Worm (Caenorhabditis elegans) whole organism, L1 larva: ENCODE data around the gene Y50D7A.1.

Experiments used
- C04F5.9 ChIP-seq: sonication (generic microtip); optimal IDR thresholded peaks from 2 replicates; lab custom pipeline; 2016; ENCODE audit warnings: missing genetic modification characterization, missing compliant biosample characterization
- C16A3.4 ChIP-seq: fragments of 150-350 bp; optimal IDR thresholded peaks from 2 replicates; lab custom pipeline; 2014; ENCODE audit warnings: missing biosample characterization, missing genetic modification characterization
- C34B4.2 ChIP-seq: sonication (generic microtip); optimal IDR thresholded peaks from 2 replicates; lab custom pipeline; 2017; ENCODE audit warnings: mild to moderate bottlenecking, missing genetic modification characterization, missing compliant biosample characterization
- F16B12.6 ChIP-seq: fragments of 150-350 bp; optimal IDR thresholded peaks from 2 replicates; lab custom pipeline; 2014; ENCODE audit warnings: missing biosample characterization, missing genetic modification characterization
- alr-1 ChIP-seq: fragments of 200-800 bp; sonication (Bioruptor generic); optimal IDR thresholded peaks from 2 replicates; lab custom pipeline; 2018; ENCODE audit warnings: borderline replicate concordance, mild to moderate bottlenecking, missing genetic modification characterization, missing compliant biosample characterization
- aly-2 ChIP-seq: fragments of 150-350 bp; optimal IDR thresholded peaks from 2 replicates; lab custom pipeline; 2014; ENCODE audit warnings: missing biosample characterization, missing genetic modification characterization
- ceh-8 ChIP-seq: fragments of 200-800 bp; sonication (Bioruptor generic); optimal IDR thresholded peaks from 2 replicates; lab custom pipeline; 2018; ENCODE audit warnings: mild to moderate bottlenecking, missing genetic modification characterization, moderate library complexity, missing compliant biosample characterization
- ceh-82 ChIP-seq, 3 experiments: fragments of 150-350 bp in 1 of 3; sonication (generic microtip) in 2 of 3; optimal IDR thresholded peaks; 2 replicates each; lab custom pipeline; 2014 to 2017; ENCODE audit warnings: missing biosample characterization in 3 of 3, missing genetic modification characterization in 3 of 3
- dsc-1 ChIP-seq: sonication (generic microtip); optimal IDR thresholded peaks from 2 replicates; lab custom pipeline; 2016; ENCODE audit warnings: mild to moderate bottlenecking, missing genetic modification characterization, missing compliant biosample characterization
- efl-3 ChIP-seq: fragments of 200-800 bp; sonication (Bioruptor generic); optimal IDR thresholded peaks from 2 replicates; lab custom pipeline; 2018; ENCODE audit warnings: mild to moderate bottlenecking, missing genetic modification characterization, missing compliant biosample characterization
- egl-27 ChIP-seq, 2 experiments: fragments of 150-350 bp in 1 of 2; sonication (generic microtip); optimal IDR thresholded peaks; 3 replicates each; lab custom pipeline; 2017 to 2018; ENCODE audit warnings: missing biosample characterization in 2 of 2, missing genetic modification characterization in 2 of 2, missing genetic modification reagents in 2 of 2
- ets-5 ChIP-seq: fragments of 200-800 bp; sonication (Bioruptor generic); IDR thresholded peaks from 2 replicates; pipeline ENCODE4 v1.3.6; 2022; ENCODE audit warnings: missing genetic modification characterization, missing compliant biosample characterization
- fkh-10 ChIP-seq: sonication (generic microtip); optimal IDR thresholded peaks from 2 replicates; lab custom pipeline; 2017; ENCODE audit warnings: missing biosample characterization, missing genetic modification reagents, missing genetic modification characterization
- fkh-8 ChIP-seq: sonication (generic microtip); optimal IDR thresholded peaks from 2 replicates; lab custom pipeline; 2016; ENCODE audit warnings: mild to moderate bottlenecking, missing genetic modification characterization, missing compliant biosample characterization
- hlh-17 ChIP-seq: fragments of 200-800 bp; sonication (Bioruptor generic); optimal IDR thresholded peaks from 2 replicates; lab custom pipeline; 2018; ENCODE audit warnings: missing genetic modification characterization, mild to moderate bottlenecking, missing compliant biosample characterization, moderate library complexity, borderline replicate concordance
- hpl-2 ChIP-seq: fragments of 150-350 bp; optimal IDR thresholded peaks from 2 replicates; lab custom pipeline; 2014; ENCODE audit warnings: missing biosample characterization, missing genetic modification reagents, missing genetic modification characterization
- isw-1 ChIP-seq: fragments of 200-800 bp; sonication (Bioruptor generic); IDR thresholded peaks from 2 replicates; pipeline ENCODE4 v1.3.6; 2022; ENCODE audit warnings: missing genetic modification characterization, missing compliant biosample characterization
- lin-13 ChIP-seq: fragments of 150-350 bp; optimal IDR thresholded peaks from 2 replicates; lab custom pipeline; 2014; ENCODE audit warnings: missing biosample characterization, missing genetic modification reagents, missing genetic modification characterization
- lin-14 ChIP-seq: fragments of 200-800 bp; sonication (Bioruptor generic); optimal IDR thresholded peaks from 2 replicates; lab custom pipeline; 2018; ENCODE audit warnings: mild to moderate bottlenecking, missing genetic modification characterization, moderate library complexity, missing compliant biosample characterization
- lin-15B ChIP-seq: fragments of 150-350 bp; sonication (generic microtip); optimal IDR thresholded peaks from 3 replicates; lab custom pipeline; 2014; ENCODE audit warnings: missing biosample characterization, missing genetic modification characterization
- lin-35 ChIP-seq, 2 experiments: fragments of 150-350 bp; optimal IDR thresholded peaks; 2 replicates each; lab custom pipeline; 2014; ENCODE audit warnings: missing biosample characterization in 2 of 2, missing genetic modification characterization in 2 of 2, missing genetic modification reagents in 2 of 2
- lsy-2 ChIP-seq, 2 experiments: fragments of 150-350 bp; optimal IDR thresholded peaks; 2 replicates each; lab custom pipeline; 2014; ENCODE audit warnings: missing biosample characterization in 2 of 2, missing genetic modification characterization in 2 of 2
- mdl-1 ChIP-seq, 2 experiments: fragments of 150-350 bp; optimal IDR thresholded peaks; 2 replicates each; lab custom pipeline; 2014 to 2017; ENCODE audit warnings: missing biosample characterization in 2 of 2, missing genetic modification characterization in 2 of 2, inconsistent platforms in 1 of 2
- mef-2 ChIP-seq: fragments of 150-350 bp; optimal IDR thresholded peaks from 2 replicates; lab custom pipeline; 2014; ENCODE audit warnings: missing biosample characterization, missing genetic modification characterization
- mep-1 ChIP-seq: fragments of 150-350 bp; optimal IDR thresholded peaks from 2 replicates; lab custom pipeline; 2014; ENCODE audit warnings: missing biosample characterization, missing genetic modification characterization
- nhr-12 ChIP-seq: sonication (generic microtip); optimal IDR thresholded peaks from 2 replicates; lab custom pipeline; 2017; ENCODE audit warnings: missing biosample characterization, missing genetic modification characterization
- nhr-20 ChIP-seq: sonication (generic microtip); optimal IDR thresholded peaks from 2 replicates; lab custom pipeline; 2016; ENCODE audit warnings: mild to moderate bottlenecking, missing genetic modification characterization, missing compliant biosample characterization
- nhr-28 ChIP-seq: fragments of 150-350 bp; optimal IDR thresholded peaks from 2 replicates; lab custom pipeline; 2014; ENCODE audit warnings: missing biosample characterization, missing genetic modification characterization
- nhr-47 ChIP-seq: sonication (generic microtip); optimal IDR thresholded peaks from 2 replicates; lab custom pipeline; 2016; ENCODE audit warnings: mild to moderate bottlenecking, missing genetic modification characterization, moderate library complexity, missing compliant biosample characterization
- nhr-71 ChIP-seq: sonication (generic microtip); optimal IDR thresholded peaks from 2 replicates; lab custom pipeline; 2016; ENCODE audit warnings: mild to moderate bottlenecking, missing genetic modification characterization, moderate library complexity, missing compliant biosample characterization
- nhr-77 ChIP-seq: fragments of 150-350 bp; optimal IDR thresholded peaks from 2 replicates; lab custom pipeline; 2014; ENCODE audit warnings: missing biosample characterization, missing genetic modification characterization
- nhr-85 ChIP-seq: sonication (generic microtip); peaks from one replicate; lab custom pipeline; 2016; ENCODE audit warnings: missing genetic modification characterization, inconsistent platforms, missing compliant biosample characterization
- pax-3 ChIP-seq: fragments of 200-800 bp; sonication (Bioruptor generic); optimal IDR thresholded peaks from 2 replicates; lab custom pipeline; 2018; ENCODE audit warnings: mild to moderate bottlenecking, missing genetic modification characterization, moderate library complexity, missing compliant biosample characterization
- pqm-1 ChIP-seq: sonication (generic microtip); optimal IDR thresholded peaks from 3 replicates; lab custom pipeline; 2017; ENCODE audit warnings: missing biosample characterization, missing genetic modification characterization
- rnt-1 ChIP-seq: sonication (generic microtip); optimal IDR thresholded peaks from 2 replicates; lab custom pipeline; 2016; ENCODE audit warnings: mild to moderate bottlenecking, missing genetic modification characterization, moderate library complexity, missing compliant biosample characterization
- skn-1 ChIP-seq: fragments of 150-350 bp; optimal IDR thresholded peaks from 2 replicates; lab custom pipeline; 2014; ENCODE audit warnings: missing biosample characterization, missing genetic modification characterization
- snpc-4 ChIP-seq: fragments of 150-350 bp; optimal IDR thresholded peaks from 2 replicates; lab custom pipeline; 2014; ENCODE audit warnings: missing biosample characterization, missing genetic modification characterization
- snu-23 ChIP-seq: sonication (generic microtip); optimal IDR thresholded peaks from 2 replicates; lab custom pipeline; 2016; ENCODE audit warnings: missing genetic modification characterization, missing compliant biosample characterization
- sptf-1 ChIP-seq: fragments of 150-350 bp; optimal IDR thresholded peaks from 2 replicates; lab custom pipeline; 2014; ENCODE audit warnings: missing biosample characterization, missing genetic modification characterization
- tbx-2 ChIP-seq: sonication (generic microtip); optimal IDR thresholded peaks from 2 replicates; lab custom pipeline; 2016; ENCODE audit warnings: missing genetic modification characterization, missing compliant biosample characterization
- unc-130 ChIP-seq: fragments of 150-350 bp; optimal IDR thresholded peaks from 2 replicates; lab custom pipeline; 2017; ENCODE audit warnings: missing biosample characterization, missing genetic modification characterization, inconsistent platforms
- unc-62 ChIP-seq: fragments of 150-350 bp; optimal IDR thresholded peaks from 2 replicates; lab custom pipeline; 2014; ENCODE audit warnings: missing biosample characterization, missing genetic modification reagents, missing genetic modification characterization
- unc-86 ChIP-seq: sonication (generic microtip); optimal IDR thresholded peaks from 2 replicates; lab custom pipeline; 2016; ENCODE audit warnings: missing genetic modification characterization, missing compliant biosample characterization
- vab-15 ChIP-seq: sonication (generic microtip); optimal IDR thresholded peaks from 2 replicates; lab custom pipeline; 2017; ENCODE audit warnings: missing genotype, mild to moderate bottlenecking, missing genetic modification characterization, missing compliant biosample characterization
- zip-4 ChIP-seq: fragments of 200-800 bp; sonication (Bioruptor generic); optimal IDR thresholded peaks from 2 replicates; lab custom pipeline; 2018; ENCODE audit warnings: mild to moderate bottlenecking, missing genetic modification characterization, moderate library complexity, missing compliant biosample characterization

Y50D7A.1 gene

ce11 chrIII:351860-352456, 59.5 kb downstream of the Y50D7A.1 start (continued):
- no peak for TF ChIP-seq unc-130 (tag; lab: Kevin White, UChicago)
- TF ChIP-seq dsc-1, result no peak
- no peak for TF ChIP-seq nhr-28 (tag; lab: Kevin White, UChicago)
- no peak for TF ChIP-seq nhr-12 (tag; lab: Kevin White, UChicago)
- no peak for TF ChIP-seq vab-15 (tag; lab: Kevin White, UChicago)
- no peak for TF ChIP-seq egl-27 (tag; optimal IDR thresholded peaks at IDR 0.05; lab: Kevin White, UChicago)
- TF ChIP-seq fkh-8 (tag; lab: Kevin White, UChicago), result peak; percentile 64
- TF ChIP-seq nhr-71 (tag; lab: Kevin White, UChicago), result peak; percentile 7
- no peak for TF ChIP-seq hlh-17 (GFP tag; lab: Kevin White, UChicago)
- TF ChIP-seq C04F5.9, result no peak
- no peak for TF ChIP-seq C16A3.4
- TF ChIP-seq nhr-20 (tag; lab: Kevin White, UChicago), result peak; percentile 13
- no peak for TF ChIP-seq lin-15B (tag; lab: Kevin White, UChicago)

- TF ChIP-seq vab-15 (tag; lab: Kevin White, UChicago), result no peak
- TF ChIP-seq mef-2 (tag; lab: Kevin White, UChicago), result no peak
- TF ChIP-seq C34B4.2 (tag; lab: Kevin White, UChicago), result no peak
- TF ChIP-seq nhr-47, result peak; percentile 15
- no peak for TF ChIP-seq lsy-2 (tag; optimal IDR thresholded peaks at IDR 0.05; lab: Kevin White, UChicago)
- TF ChIP-seq lin-15B (tag; lab: Kevin White, UChicago), result no peak
- peak; percentile 37 for TF ChIP-seq nhr-71 (tag; lab: Kevin White, UChicago)
- peak; percentile 51 for TF ChIP-seq dsc-1
- peak; percentile 29 for TF ChIP-seq fkh-8 (tag; lab: Kevin White, UChicago)
- no peak for TF ChIP-seq snu-23 (GFP tag; lab: Kevin White, UChicago)
- TF ChIP-seq isw-1 (GFP tag; lab: Robert Waterston, UW), result no peak
- no peak for TF ChIP-seq nhr-28 (tag; lab: Kevin White, UChicago)
- TF ChIP-seq unc-86 (tag; lab: Kevin White, UChicago), result peak; percentile 22
- TF ChIP-seq aly-2 (tag; lab: Kevin White, UChicago), result no peak
- peak; percentile 55 for TF ChIP-seq nhr-85 (tag; lab: Kevin White, UChicago)
- TF ChIP-seq ceh-8, result peak; percentile 82
- TF ChIP-seq, all 84 proteins: peak for 7
Observed at ce11 chrIII:352992-353391, 60.6 kb downstream of the Y50D7A.1 start.

- TF ChIP-seq mef-2 (tag; lab: Kevin White, UChicago) (peak; percentile 3), tbx-2 (tag; lab: Kevin White, UChicago) (peak; percentile 95), snpc-4 (tag; lab: Kevin White, UChicago) (peak; percentile 67), alr-1 (tag; lab: Kevin White, UChicago) (no peak), lin-35 (GFP tag; optimal IDR thresholded peaks at IDR 0.05; lab: Kevin White, UChicago) (peak; percentile 65 to 79), C34B4.2 (tag; lab: Kevin White, UChicago) (no peak), hpl-2 (GFP tag; lab: Kevin White, UChicago) (no peak), sptf-1 (tag; lab: Kevin White, UChicago) (no peak), ceh-82 (tag; optimal IDR thresholded peaks at IDR 0.05; lab: Kevin White, UChicago) (peak; percentile 33 to 83 (median 78)), mep-1 (tag; lab: Kevin White, UChicago) (peak; percentile 75), ets-5 (no peak), skn-1 (tag; lab: Kevin White, UChicago) (peak; percentile 65), nhr-71 (tag; lab: Kevin White, UChicago) (peak; percentile 97), lin-13 (GFP tag; lab: Kevin White, UChicago) (peak; percentile 87), pqm-1 (no peak), vab-15 (tag; lab: Kevin White, UChicago) (no peak), nhr-77 (peak; percentile 58), lsy-2 (tag; optimal IDR thresholded peaks at IDR 0.05; lab: Kevin White, UChicago) (peak; percentile 65 to 79), lin-14 (GFP tag; lab: Kevin White, UChicago) (peak; percentile 96), rnt-1 (tag; lab: Kevin White, UChicago) (peak; percentile 71), fkh-10 (GFP tag; lab: Kevin White, UChicago) (peak; percentile 71), F16B12.6 (tag; lab: Kevin White, UChicago) (no peak), unc-62 (GFP tag; lab: Kevin White, UChicago) (no peak), snu-23 (GFP tag; lab: Kevin White, UChicago) (peak; percentile 97), zip-4 (GFP tag; lab: Kevin White, UChicago) (peak; percentile 98), pax-3 (tag; lab: Kevin White, UChicago) (peak; percentile 86), mdl-1 (tag; optimal IDR thresholded peaks at IDR 0.05; lab: Kevin White, UChicago) (peak in 1 of 2 experiments; percentile 74), efl-3 (no peak)
Observed at ce11 chrIII:354545-355460, 62.4 kb downstream of the Y50D7A.1 start, which contains the start of gene gei-4. gei-4 (minus strand) TSS chrIII:354800.
